Fruit fly (Drosophila melanogaster) S2 (cell line): Measurements from ENCODE around the gene CG46304.
A peak's percentile ranks its signal among the peaks of the same experiment; 100 is the strongest.

ENCODE experiments used
- CG8478 ChIP-seq: fragments of >200 bp; optimal IDR thresholded peaks from 2 replicates; lab custom pipeline; 2018
- CTCF ChIP-seq, 2 experiments: fragments of >200 bp; optimal IDR thresholded peaks; 2 replicates each; lab custom pipeline; 2018

The CG46304 gene

dm6 chr2L:18925956-18926355, 20.1 kb upstream of the CG46304 start:
- TF ChIP-seq CG8478 (lab: Kevin White, UChicago) (no peak), CTCF (optimal IDR thresholded peaks at IDR 0.05; lab: Kevin White, UChicago) (no peak)

dm6 chr2L:18927891-18928290, 18.2 kb upstream of the CG46304 start:
- TF ChIP-seq CG8478 (lab: Kevin White, UChicago) (no peak), CTCF (optimal IDR thresholded peaks at IDR 0.05; lab: Kevin White, UChicago) (no peak)

DNA sequence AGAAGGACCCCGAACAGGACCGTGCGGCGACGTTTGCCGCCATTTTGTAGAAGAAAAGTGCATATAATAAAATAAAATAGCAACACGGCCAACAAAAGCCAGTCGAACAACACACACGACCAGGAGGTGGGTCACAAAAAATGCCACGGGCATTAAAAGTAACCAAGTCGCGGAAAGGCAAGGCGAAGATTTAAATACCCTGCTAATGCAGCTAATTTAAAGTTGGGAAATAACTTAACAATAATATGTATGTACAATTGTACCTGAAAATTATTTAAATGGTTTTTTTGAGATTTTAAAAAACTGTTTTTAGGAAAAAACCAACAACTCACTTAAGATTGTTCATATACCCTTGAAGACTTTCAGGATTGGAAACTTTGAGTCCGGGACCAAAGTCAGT, 16.5 kb upstream of the CG46304 start:
- TF ChIP-seq CG8478 (lab: Kevin White, UChicago): no peak
- TF ChIP-seq CTCF (optimal IDR thresholded peaks at IDR 0.05; lab: Kevin White, UChicago): no peak

DNA sequence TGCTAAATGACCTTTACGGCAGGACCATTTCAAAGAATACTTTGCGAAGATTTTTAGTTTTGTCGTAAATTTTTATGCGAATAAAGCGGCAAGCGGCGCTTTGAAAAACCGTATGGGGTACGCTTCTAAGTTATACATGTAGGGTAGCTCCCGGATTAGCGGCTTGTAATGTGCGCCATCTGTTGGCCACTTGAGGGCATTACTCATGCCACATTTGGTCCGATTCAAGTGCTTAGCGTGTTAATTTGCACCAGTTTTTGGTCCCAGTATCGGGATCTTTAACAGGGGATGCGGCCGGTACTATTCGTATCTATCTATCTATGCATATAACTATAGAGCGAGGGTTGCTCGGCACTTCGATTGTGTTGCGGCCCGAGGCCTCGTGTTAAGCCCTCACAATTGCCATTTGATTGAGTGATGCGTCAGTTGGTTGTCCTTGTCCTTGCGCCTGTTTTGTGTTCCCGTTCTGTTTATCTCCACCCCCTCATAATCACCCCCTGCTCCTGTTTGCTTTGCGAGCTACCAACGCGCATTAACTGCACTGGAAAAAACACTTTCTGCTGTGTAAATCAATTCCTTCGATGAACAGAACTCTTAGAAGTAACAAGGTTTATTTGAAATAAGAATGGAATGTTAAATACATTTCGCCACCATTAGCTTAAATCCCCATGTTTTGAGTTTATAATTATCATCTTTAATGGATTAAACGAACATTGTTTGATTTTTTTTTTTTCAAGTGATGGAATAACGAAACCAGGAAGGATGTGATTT, 15.6 kb upstream of the CG46304 start:
- no peak for TF ChIP-seq CG8478 (lab: Kevin White, UChicago)
- peak; percentile 81 to 82 for TF ChIP-seq CTCF (optimal IDR thresholded peaks at IDR 0.05; lab: Kevin White, UChicago)

DNA sequence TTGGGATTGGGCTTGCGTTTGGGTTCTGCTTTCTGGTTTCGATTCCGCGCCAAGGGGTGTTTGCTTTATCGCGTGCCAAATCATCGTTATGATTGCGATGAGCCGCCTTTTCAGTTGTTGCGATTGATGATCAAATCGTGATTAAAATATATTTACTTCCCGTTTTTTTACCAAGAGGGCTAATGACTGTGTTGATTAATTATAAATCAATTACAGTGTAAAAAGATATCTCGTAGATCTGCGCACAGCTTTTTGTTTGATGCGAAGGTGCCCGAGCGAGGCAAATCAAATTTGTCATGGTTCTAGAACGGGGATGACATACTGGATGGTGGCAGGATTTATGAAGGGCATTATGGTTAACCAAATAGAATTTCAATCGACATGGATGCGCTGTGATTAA, 12.2 kb upstream of the CG46304 start:
- TF ChIP-seq CTCF (optimal IDR thresholded peaks at IDR 0.05; lab: Kevin White, UChicago) (no peak), CG8478 (lab: Kevin White, UChicago) (no peak)

- TF ChIP-seq CTCF (optimal IDR thresholded peaks at IDR 0.05; lab: Kevin White, UChicago) (no peak), CG8478 (lab: Kevin White, UChicago) (no peak)
Measured at dm6 chr2L:18934588-18934987, 11.5 kb upstream of the CG46304 start.

DNA sequence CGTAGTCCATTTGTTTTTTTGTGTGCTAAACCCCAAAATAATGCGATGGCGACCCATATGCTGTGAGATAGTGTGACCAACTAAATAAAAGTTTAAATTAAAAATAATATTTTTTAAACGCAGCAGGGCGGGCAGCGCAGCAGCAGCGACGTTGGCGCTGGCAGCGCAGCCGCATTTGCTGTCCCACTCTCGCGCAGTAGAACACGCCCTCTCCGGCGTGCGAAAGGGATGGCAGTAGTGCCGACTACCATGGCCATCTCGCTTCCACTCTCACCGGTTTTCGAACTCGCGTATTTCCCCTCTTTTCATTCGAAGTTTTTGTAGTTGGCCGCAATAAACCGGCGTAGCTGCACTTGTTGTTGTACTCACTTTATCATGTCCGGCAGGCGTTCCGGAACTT, 10.0 kb upstream of the CG46304 start:
- TF ChIP-seq CG8478 (lab: Kevin White, UChicago): no peak
- TF ChIP-seq CTCF (optimal IDR thresholded peaks at IDR 0.05; lab: Kevin White, UChicago): peak; percentile 60 to 61

DNA sequence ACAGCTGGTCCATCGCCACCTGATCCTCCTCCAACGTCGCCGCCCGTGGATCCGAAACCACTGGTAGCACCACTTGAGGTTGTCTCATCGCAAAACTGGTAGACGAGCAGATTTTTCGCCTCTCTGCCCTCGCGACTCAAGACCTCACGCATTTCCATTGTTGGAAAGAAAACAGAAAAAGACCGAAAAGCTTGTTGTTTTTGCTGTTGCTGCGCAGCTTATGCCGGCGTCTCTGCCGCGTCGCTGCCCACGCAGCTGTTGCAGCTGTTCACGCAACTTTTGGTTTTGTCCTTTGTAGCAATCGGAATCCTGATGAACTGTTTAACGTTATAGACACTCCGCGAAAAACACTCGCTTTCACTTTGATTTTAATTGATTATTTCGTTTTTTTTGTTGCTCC, 2.8 kb upstream of the CG46304 start:
- TF ChIP-seq CG8478 (lab: Kevin White, UChicago) (no peak), CTCF (optimal IDR thresholded peaks at IDR 0.05; lab: Kevin White, UChicago) (no peak)

dm6 chr2L:18943797-18944174, 2.3 kb upstream of the CG46304 start, which contains the start of gene ssp3:
Gene ssp3, minus strand, starts transcription at chr2L:18943960.
- no peak for TF ChIP-seq CTCF (optimal IDR thresholded peaks at IDR 0.05; lab: Kevin White, UChicago)
- TF ChIP-seq CG8478 (lab: Kevin White, UChicago): no peak

DNA sequence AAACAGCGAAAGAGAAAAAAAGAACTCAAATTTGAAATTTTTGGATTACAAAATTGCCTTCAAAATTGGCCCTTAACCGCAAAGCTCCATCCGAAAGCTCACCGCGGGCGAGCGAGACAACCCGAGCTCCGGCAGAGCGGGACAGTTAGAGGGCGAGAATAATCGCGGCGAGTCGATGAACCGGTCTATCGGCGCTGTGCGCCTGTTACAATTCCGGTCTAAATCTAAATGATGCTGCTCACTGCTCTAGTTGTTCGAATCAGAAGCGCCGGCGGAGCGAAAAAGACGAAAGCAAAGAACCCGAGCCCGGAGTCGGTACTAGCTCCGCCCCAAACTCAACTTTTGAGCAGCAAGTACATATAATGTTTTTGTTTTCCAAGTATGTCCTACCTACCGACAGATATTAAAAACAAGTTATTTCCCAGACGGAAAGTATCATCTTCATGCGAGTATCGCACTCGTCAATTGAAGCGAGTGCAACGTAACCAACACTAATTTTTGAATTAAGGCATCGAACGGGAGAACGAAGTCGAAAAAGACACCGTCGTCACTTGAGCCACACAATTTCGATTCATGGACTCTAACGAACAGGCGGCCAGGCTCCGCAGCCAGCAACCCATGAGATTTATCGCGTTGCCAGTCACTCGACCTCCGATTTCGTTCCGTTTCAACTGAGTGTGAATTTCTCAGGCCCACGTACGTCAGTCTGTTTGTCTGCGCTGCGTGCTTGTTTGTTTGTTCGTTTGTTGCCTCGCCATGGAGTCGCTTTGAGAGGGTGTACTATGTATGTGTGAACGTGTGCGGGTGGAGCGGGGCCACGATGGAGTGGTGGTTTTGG, 1.7 kb upstream of the CG46304 start:
- TF ChIP-seq CTCF (optimal IDR thresholded peaks at IDR 0.05; lab: Kevin White, UChicago): no peak
- TF ChIP-seq CG8478 (lab: Kevin White, UChicago): no peak

DNA sequence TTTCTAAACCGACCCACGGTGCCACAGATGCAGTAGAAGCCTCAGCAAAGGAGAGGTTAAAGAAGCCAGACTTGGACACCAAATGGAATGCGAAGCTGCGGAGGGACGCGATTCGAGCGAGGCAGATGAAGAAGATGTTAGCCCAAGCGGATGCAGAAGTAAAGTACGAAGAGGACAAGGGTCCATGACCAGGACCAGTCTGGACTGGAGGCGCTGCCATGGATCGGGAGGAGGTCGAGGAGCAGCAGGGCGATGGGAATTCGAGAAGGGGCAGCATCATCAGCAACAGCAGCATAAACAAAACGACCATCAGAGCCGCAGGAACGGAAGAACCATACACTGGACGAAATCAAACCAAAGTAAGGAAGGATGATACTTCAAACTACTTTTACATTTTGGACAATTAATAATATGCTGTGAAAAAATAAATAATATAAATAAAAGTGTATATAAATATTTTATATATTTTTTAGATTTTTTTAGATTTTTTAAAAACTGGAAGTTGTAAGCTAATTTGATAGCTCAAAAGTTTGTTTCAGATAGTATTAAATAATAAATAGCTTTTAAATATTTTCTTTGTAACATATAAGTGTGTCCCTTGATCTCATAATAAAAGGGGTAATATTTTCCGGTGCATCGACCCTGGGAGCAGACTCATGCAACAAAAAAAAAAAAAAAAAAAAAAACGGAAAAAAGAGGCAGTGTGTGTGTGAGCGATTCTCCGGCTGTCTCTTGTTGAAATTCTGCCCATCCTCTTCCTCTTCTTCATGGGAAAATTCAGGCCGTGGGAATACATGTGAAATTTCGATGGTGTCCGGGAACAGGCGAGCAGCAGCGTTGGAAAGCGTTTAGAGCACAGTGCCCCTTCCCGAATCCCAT, 770 bp downstream of the CG46304 start:
- no peak for TF ChIP-seq CG8478 (lab: Kevin White, UChicago)
- TF ChIP-seq CTCF (optimal IDR thresholded peaks at IDR 0.05; lab: Kevin White, UChicago): no peak

- TF ChIP-seq CG8478 (lab: Kevin White, UChicago) (no peak), CTCF (optimal IDR thresholded peaks at IDR 0.05; lab: Kevin White, UChicago) (peak in 1 of 2 experiments; percentile 16)
Measured at dm6 chr2L:18947515-18947998, 1.5 kb downstream of the CG46304 start.

DNA sequence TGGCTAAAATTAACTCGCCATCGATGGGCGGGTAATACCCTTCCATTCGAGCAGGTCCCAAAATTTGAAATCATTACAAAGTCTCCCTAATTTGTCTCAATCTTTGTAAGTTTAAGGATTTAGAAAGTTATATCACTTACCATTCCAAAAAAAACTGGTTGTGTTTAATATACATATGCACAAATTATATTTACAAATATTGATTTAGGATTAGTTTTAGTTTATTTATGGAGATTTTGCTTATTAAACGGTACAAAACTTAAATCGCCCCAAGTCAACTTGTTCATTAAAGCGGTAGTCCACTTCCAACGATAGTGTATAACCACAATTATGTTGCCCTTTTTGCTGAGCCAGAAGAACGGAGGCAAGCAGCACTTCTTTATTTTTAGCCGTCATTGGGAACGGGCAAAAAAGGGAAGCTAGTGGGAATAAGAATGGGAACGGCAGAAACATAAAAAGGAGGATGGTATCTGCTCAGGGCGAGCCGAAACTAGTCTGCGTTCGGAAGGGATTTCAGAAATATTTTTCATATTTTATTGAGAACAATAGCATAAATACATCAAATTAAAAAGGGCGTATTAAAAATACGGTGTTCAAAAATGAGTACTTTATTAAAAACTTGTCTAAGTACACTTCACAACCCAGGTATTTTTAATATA, 2.1 kb downstream of the CG46304 start:
- TF ChIP-seq CG8478 (lab: Kevin White, UChicago) (no peak), CTCF (optimal IDR thresholded peaks at IDR 0.05; lab: Kevin White, UChicago) (no peak)

- no peak for TF ChIP-seq CTCF (optimal IDR thresholded peaks at IDR 0.05; lab: Kevin White, UChicago)
- TF ChIP-seq CG8478 (lab: Kevin White, UChicago): no peak
Measured at dm6 chr2L:18948724-18949108, 2.6 kb downstream of the CG46304 start, which contains the start of gene CG10428. Gene CG10428, plus strand, starts transcription at chr2L:18948884.
